Worm (Caenorhabditis elegans): Measurements from ENCODE around the gene nap-1.

The nap-1 gene

ce11 chrIV:8377501-8377900 lies 1.6 kb downstream of the nap-1 start, which contains the start of gene D2096.7 (continued):
- TF ChIP-seq madf-8 (GFP tag; conservative IDR thresholded peaks at IDR 0.05) (no peak; the same call in 1 of the 2 replicates), ztf-18 (tag; optimal IDR thresholded peaks at IDR 0.05) (peak; percentile 57), F57A8.1 (GFP tag; optimal IDR thresholded peaks at IDR 0.05) (peak; percentile 44), hrde-1 (tag; optimal IDR thresholded peaks at IDR 0.05; ENCODE audit: borderline replicate concordance) (peak; percentile 96), sptf-2 (GFP tag; optimal IDR thresholded peaks at IDR 0.05) (no peak), lin-40 (tag; optimal IDR thresholded peaks at IDR 0.05) (no peak), lag-1 (GFP tag; IDR thresholded peaks at IDR 0.05) (no peak), die-1 (tag; optimal IDR thresholded peaks at IDR 0.05) (peak; percentile 78), atf-7 (tag; optimal IDR thresholded peaks at IDR 0.05) (peak; percentile 87), Y95B8A.8 (GFP tag; IDR thresholded peaks at IDR 0.05) (peak; percentile 64; the same call in 1 of the 2 replicates), hsf-1 (GFP tag; IDR thresholded peaks at IDR 0.05) (peak; percentile 91), mcd-1 (GFP tag; IDR thresholded peaks at IDR 0.05) (peak; percentile 54; the same call in 1 of the 2 replicates), rpc-1 (optimal IDR thresholded peaks at IDR 0.05) (no peak), rpc-1 (tag; optimal IDR thresholded peaks at IDR 0.05) (peak; percentile 11), tbx-9 (tag; optimal IDR thresholded peaks at IDR 0.05; ENCODE audit: borderline replicate concordance) (peak; percentile 91), Y53G8AR.9 (GFP tag; conservative IDR thresholded peaks at IDR 0.05) (peak; percentile 89), snpc-1.3 (tag; optimal IDR thresholded peaks at IDR 0.05; ENCODE audit: insufficient read depth) (peak; percentile 89), hmg-1.2 (GFP tag; IDR thresholded peaks at IDR 0.05) (peak; percentile 54; the same call in 1 of the 2 replicates), lin-35 (GFP tag; optimal IDR thresholded peaks at IDR 0.05) (peak in 1 of 3 experiments; percentile 67), zfh-2 (GFP tag; conservative IDR thresholded peaks at IDR 0.05) (no peak), attf-3 (GFP tag; conservative IDR thresholded peaks at IDR 0.05) (no peak), snpc-3.4 (tag; optimal IDR thresholded peaks at IDR 0.05) (peak; percentile 2), nfyb-1 (GFP tag; IDR thresholded peaks at IDR 0.05) (peak; percentile 82), ztf-3 (GFP tag; optimal IDR thresholded peaks at IDR 0.05) (no peak), ztf-28 (GFP tag; IDR thresholded peaks at IDR 0.05) (no peak), ztf-26 (tag; optimal IDR thresholded peaks at IDR 0.05) (no peak), bed-1 (GFP tag; IDR thresholded peaks at IDR 0.05) (peak; percentile 92), unc-62 (GFP tag; optimal IDR thresholded peaks at IDR 0.05) (no peak), mes-4 (tag; optimal IDR thresholded peaks at IDR 0.05) (peak; percentile 29), nhr-80 (tag; optimal IDR thresholded peaks at IDR 0.05) (no peak), ceh-100 (GFP tag; IDR thresholded peaks at IDR 0.05) (peak; percentile 74), C17E4.6 (GFP tag; IDR thresholded peaks at IDR 0.05) (peak; percentile 76), K12H6.12 (tag; optimal IDR thresholded peaks at IDR 0.05) (peak; percentile 46), lir-1 (GFP tag; conservative IDR thresholded peaks at IDR 0.05) (no peak)

DNA sequence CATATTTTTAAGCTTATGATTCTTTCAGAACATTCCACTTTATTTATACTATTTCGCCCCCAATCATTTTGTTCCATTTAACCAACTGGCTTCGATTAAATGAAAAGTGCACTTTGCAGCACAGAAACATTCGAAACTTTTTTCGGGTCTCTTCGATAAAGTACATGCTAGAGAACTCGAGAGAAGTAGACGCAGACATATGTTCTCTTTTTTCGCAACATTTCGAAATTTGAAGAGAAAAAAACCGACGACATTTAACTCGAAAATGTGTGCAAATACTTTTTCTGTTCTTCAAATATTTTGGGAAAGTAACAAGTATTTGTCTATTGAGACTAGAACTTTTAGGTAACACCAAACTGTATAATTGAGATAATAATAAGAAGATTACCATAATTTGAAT lies 2.2 kb downstream of the nap-1 start:
- TF ChIP-seq nhr-80 (tag; optimal IDR thresholded peaks at IDR 0.05) (peak; percentile 26), rpc-1 (optimal IDR thresholded peaks at IDR 0.05) (no peak), rpc-1 (tag; optimal IDR thresholded peaks at IDR 0.05) (no peak), Y53F4B.3 (GFP tag; IDR thresholded peaks at IDR 0.05) (no peak), cebp-1 (GFP tag; IDR thresholded peaks at IDR 0.05) (no peak; the same call in 1 of the 2 replicates), cebp-1 (tag; optimal IDR thresholded peaks at IDR 0.05) (peak; percentile 68), rec-8 (tag; optimal IDR thresholded peaks at IDR 0.05) (no peak), lin-54 (GFP tag; optimal IDR thresholded peaks at IDR 0.05) (no peak)

All from whole organism, young adult.